Worm (Caenorhabditis elegans) whole organism, L1 larva: Measurements from ENCODE around the gene F32A5.4.

Source experiments
- aly-2 ChIP-seq: fragments of 150-350 bp; optimal IDR thresholded peaks from 2 replicates; lab custom pipeline; 2014; ENCODE audit warnings: missing biosample characterization, missing genetic modification characterization
- dsc-1 ChIP-seq: sonication (generic microtip); optimal IDR thresholded peaks from 2 replicates; lab custom pipeline; 2016; ENCODE audit warnings: mild to moderate bottlenecking, missing genetic modification characterization, missing compliant biosample characterization
- elt-2 ChIP-seq: sonication (generic microtip); optimal IDR thresholded peaks from 2 replicates; lab custom pipeline; 2016; ENCODE audit warnings: missing genetic modification characterization, mild to moderate bottlenecking, inconsistent platforms, missing compliant biosample characterization, missing genetic modification reagents
- elt-3 ChIP-seq, 6 experiments: fragments of 150-350 bp in 1 of 6; sonication (generic microtip); optimal IDR thresholded peaks; 2 replicates each; lab custom pipeline; 2017 to 2018; ENCODE audit warnings: missing biosample characterization in 6 of 6, missing genetic modification characterization in 6 of 6, inconsistent platforms in 1 of 6
- ets-5 ChIP-seq: fragments of 200-800 bp; sonication (Bioruptor generic); IDR thresholded peaks from 2 replicates; pipeline ENCODE4 v1.3.6; 2022; ENCODE audit warnings: missing genetic modification characterization, missing compliant biosample characterization
- isw-1 ChIP-seq: fragments of 200-800 bp; sonication (Bioruptor generic); IDR thresholded peaks from 2 replicates; pipeline ENCODE4 v1.3.6; 2022; ENCODE audit warnings: missing genetic modification characterization, missing compliant biosample characterization
- lin-35 ChIP-seq, 2 experiments: fragments of 150-350 bp; optimal IDR thresholded peaks; 2 replicates each; lab custom pipeline; 2014; ENCODE audit warnings: missing biosample characterization in 2 of 2, missing genetic modification characterization in 2 of 2, missing genetic modification reagents in 2 of 2
- nhr-11 ChIP-seq: fragments of 150-350 bp; optimal IDR thresholded peaks from 2 replicates; lab custom pipeline; 2014; ENCODE audit warnings: missing biosample characterization, missing genetic modification characterization
- nhr-28 ChIP-seq: fragments of 150-350 bp; optimal IDR thresholded peaks from 2 replicates; lab custom pipeline; 2014; ENCODE audit warnings: missing biosample characterization, missing genetic modification characterization
- pqm-1 ChIP-seq: sonication (generic microtip); optimal IDR thresholded peaks from 3 replicates; lab custom pipeline; 2017; ENCODE audit warnings: missing biosample characterization, missing genetic modification characterization
- snu-23 ChIP-seq: sonication (generic microtip); optimal IDR thresholded peaks from 2 replicates; lab custom pipeline; 2016; ENCODE audit warnings: missing genetic modification characterization, missing compliant biosample characterization
- tlp-1 ChIP-seq: fragments of 150-350 bp; optimal IDR thresholded peaks from 2 replicates; lab custom pipeline; 2014; ENCODE audit warnings: missing biosample characterization, missing genetic modification characterization
- zag-1 ChIP-seq: fragments of 150-350 bp; optimal IDR thresholded peaks from 2 replicates; lab custom pipeline; 2014; ENCODE audit warnings: missing biosample characterization, missing genetic modification characterization

ce11 chrII:7224074-7224473 lies 4.9 kb upstream of the F32A5.4 start:
- no peak for TF ChIP-seq nhr-11 (tag; lab: Kevin White, UChicago)
- no peak for TF ChIP-seq nhr-28 (tag; lab: Kevin White, UChicago)
- TF ChIP-seq pqm-1 (tag; lab: Kevin White, UChicago): no peak
- no peak for TF ChIP-seq snu-23
- no peak for TF ChIP-seq lin-35 (GFP tag; optimal IDR thresholded peaks at IDR 0.05; lab: Kevin White, UChicago)
- no peak for TF ChIP-seq aly-2 (tag; lab: Kevin White, UChicago)
- no peak for TF ChIP-seq elt-2 (tag; lab: Kevin White, UChicago)
- TF ChIP-seq tlp-1: no peak
- TF ChIP-seq dsc-1 (tag; lab: Kevin White, UChicago): no peak
- no peak for TF ChIP-seq zag-1 (tag; lab: Kevin White, UChicago)
- TF ChIP-seq isw-1 (GFP tag; lab: Robert Waterston, UW): no peak
- no peak for TF ChIP-seq elt-3 (tag; optimal IDR thresholded peaks at IDR 0.05; lab: Kevin White, UChicago)
- no peak for TF ChIP-seq ets-5 (GFP tag; lab: Robert Waterston, UW)
